Fruit fly (Drosophila melanogaster) whole organism, prepupa: ENCODE data around the gene sd.

ENCODE experiments used
- CG10631 ChIP-seq: fragments of 200-800 bp; sonication (Bioruptor generic); optimal IDR thresholded peaks from 2 replicates; lab custom pipeline; 2016; ENCODE audit warnings: missing biosample characterization, missing genetic modification characterization
- CG11294 ChIP-seq: fragments of 200-800 bp; sonication (Bioruptor generic); IDR thresholded peaks from 2 replicates; pipeline ENCODE4 v1.3.6; 2022; ENCODE audit warnings: missing biosample characterization, missing genetic modification characterization
- CG11762 ChIP-seq: fragments of 200-800 bp; sonication (Bioruptor generic); optimal IDR thresholded peaks from 3 replicates; lab custom pipeline; 2016; ENCODE audit warnings: missing biosample characterization, missing genetic modification characterization; ENCODE audit not compliant: insufficient read depth
- CG15336 ChIP-seq: fragments of 200-800 bp; sonication (Bioruptor generic); IDR thresholded peaks from 2 replicates; pipeline ENCODE4 v1.3.6; 2022; ENCODE audit warnings: missing biosample characterization, missing genetic modification characterization
- CG16779 ChIP-seq: fragments of 200-800 bp; sonication (Bioruptor generic); optimal IDR thresholded peaks from 3 replicates; lab custom pipeline; 2017; ENCODE audit warnings: missing biosample characterization, mild to moderate bottlenecking, missing genetic modification characterization
- CG3032 ChIP-seq: fragments of 200-800 bp; optimal IDR thresholded peaks from 2 replicates; lab custom pipeline; 2019; ENCODE audit warnings: missing biosample characterization, mild to moderate bottlenecking, missing genetic modification characterization, moderate library complexity
- CG31627 ChIP-seq: fragments of 200-800 bp; sonication (Bioruptor generic); optimal IDR thresholded peaks from 3 replicates; lab custom pipeline; 2016; ENCODE audit warnings: missing biosample characterization, missing genetic modification characterization
- CG32006 ChIP-seq: fragments of 200-800 bp; sonication (Bioruptor generic); optimal IDR thresholded peaks from 3 replicates; lab custom pipeline; 2017; ENCODE audit warnings: missing biosample characterization, mild to moderate bottlenecking, missing genetic modification characterization
- CG4318 ChIP-seq: fragments of 200-800 bp; sonication (Bioruptor generic); optimal IDR thresholded peaks from 3 replicates; lab custom pipeline; 2017; ENCODE audit warnings: missing biosample characterization, mild to moderate bottlenecking, missing genetic modification characterization
- CG6276 ChIP-seq: fragments of 200-800 bp; sonication (Bioruptor generic); optimal IDR thresholded peaks from 2 replicates; lab custom pipeline; 2017; ENCODE audit warnings: missing biosample characterization, mild to moderate bottlenecking, missing genetic modification characterization
- CG6792 ChIP-seq: fragments of 200-800 bp; sonication (Bioruptor generic); optimal IDR thresholded peaks from 3 replicates; lab custom pipeline; 2016; ENCODE audit warnings: missing biosample characterization, missing genetic modification characterization
- CG8319 ChIP-seq: fragments of 200-800 bp; sonication (Bioruptor generic); optimal IDR thresholded peaks from 3 replicates; lab custom pipeline; 2016; ENCODE audit warnings: missing biosample characterization, missing genetic modification characterization
- CG8632 ChIP-seq: fragments of 200-800 bp; sonication (Bioruptor generic); optimal IDR thresholded peaks from 3 replicates; lab custom pipeline; 2016; ENCODE audit warnings: missing biosample characterization, missing genetic modification characterization
- Eip75B ChIP-seq: fragments of 200-800 bp; sonication (Bioruptor generic); optimal IDR thresholded peaks from 3 replicates; lab custom pipeline; 2016; ENCODE audit warnings: missing biosample characterization, missing genetic modification characterization
- Eip78C ChIP-seq: fragments of 200-800 bp; sonication (Bioruptor generic); peaks from one replicate; lab custom pipeline; 2016; ENCODE audit warnings: missing biosample characterization, missing genetic modification characterization
- Eip93F ChIP-seq: fragments of 200-800 bp; sonication (Bioruptor generic); optimal IDR thresholded peaks from 2 replicates; lab custom pipeline; 2016; ENCODE audit warnings: missing biosample characterization, mild to moderate bottlenecking, missing genetic modification characterization
- Ets21C ChIP-seq: fragments of 200-800 bp; sonication (Bioruptor generic); optimal IDR thresholded peaks from 3 replicates; lab custom pipeline; 2016; ENCODE audit warnings: missing biosample characterization, missing genetic modification characterization
- Ets96B ChIP-seq: fragments of 200-800 bp; optimal IDR thresholded peaks from 2 replicates; lab custom pipeline; 2019; ENCODE audit warnings: missing biosample characterization, mild to moderate bottlenecking, missing genetic modification characterization, moderate library complexity
- Gug ChIP-seq: fragments of 200-800 bp; sonication (Bioruptor generic); IDR thresholded peaks from 2 replicates; pipeline ENCODE4 v1.3.6; 2022; ENCODE audit warnings: missing biosample characterization, missing genetic modification characterization
- Hr38 ChIP-seq: sonication (Bioruptor generic); optimal IDR thresholded peaks from 2 replicates; lab custom pipeline; 2016; ENCODE audit warnings: missing biosample characterization, missing genetic modification characterization
- Hr39 ChIP-seq: fragments of 200-800 bp; sonication (Bioruptor generic); optimal IDR thresholded peaks from 2 replicates; lab custom pipeline; 2016; ENCODE audit warnings: missing biosample characterization, missing genetic modification characterization
- Hr4 ChIP-seq: fragments of 200-800 bp; sonication (Bioruptor generic); optimal IDR thresholded peaks from 3 replicates; lab custom pipeline; 2016; ENCODE audit warnings: missing biosample characterization, missing genetic modification characterization
- Lpt ChIP-seq: fragments of 200-800 bp; sonication (Bioruptor generic); optimal IDR thresholded peaks from 3 replicates; lab custom pipeline; 2016; ENCODE audit warnings: missing biosample characterization, missing genetic modification characterization
- Met ChIP-seq: fragments of 200-800 bp; sonication (Bioruptor generic); optimal IDR thresholded peaks from 3 replicates; lab custom pipeline; 2016; ENCODE audit warnings: missing biosample characterization, missing genetic modification characterization
- OdsH ChIP-seq: fragments of 200-800 bp; sonication (Bioruptor generic); optimal IDR thresholded peaks from 3 replicates; lab custom pipeline; 2016; ENCODE audit warnings: missing biosample characterization, missing genetic modification characterization
- Sox102F ChIP-seq: fragments of 200-800 bp; sonication (Bioruptor generic); optimal IDR thresholded peaks from 2 replicates; lab custom pipeline; 2016; ENCODE audit warnings: missing biosample characterization, mild to moderate bottlenecking, missing genetic modification characterization
- Sox14 ChIP-seq: fragments of 200-800 bp; sonication (Bioruptor generic); optimal IDR thresholded peaks from 3 replicates; lab custom pipeline; 2016; ENCODE audit warnings: missing biosample characterization, missing genetic modification characterization
- Sox15 ChIP-seq: fragments of 200-800 bp; sonication (Bioruptor generic); optimal IDR thresholded peaks from 3 replicates; lab custom pipeline; 2016; ENCODE audit warnings: missing biosample characterization, missing genetic modification characterization
- acj6 ChIP-seq: fragments of 200-800 bp; sonication (Bioruptor generic); optimal IDR thresholded peaks from 3 replicates; lab custom pipeline; 2016; ENCODE audit warnings: missing biosample characterization, missing genetic modification characterization
- cyc ChIP-seq: fragments of 200-800 bp; sonication (Bioruptor generic); optimal IDR thresholded peaks from 3 replicates; lab custom pipeline; 2016; ENCODE audit warnings: missing biosample characterization, missing genetic modification characterization
- dac ChIP-seq: fragments of 200-800 bp; sonication (Bioruptor generic); optimal IDR thresholded peaks from 2 replicates; lab custom pipeline; 2017; ENCODE audit warnings: missing biosample characterization, mild to moderate bottlenecking, missing genetic modification characterization
- dsx ChIP-seq: fragments of 200-800 bp; optimal IDR thresholded peaks from 3 replicates; lab custom pipeline; 2019; ENCODE audit warnings: missing biosample characterization, mild to moderate bottlenecking, missing genetic modification characterization, moderate library complexity; ENCODE audit not compliant: poor library complexity, severe bottlenecking
- esn ChIP-seq: fragments of 200-800 bp; sonication (Bioruptor generic); optimal IDR thresholded peaks from 2 replicates; lab custom pipeline; 2016; ENCODE audit warnings: missing biosample characterization, mild to moderate bottlenecking, missing genetic modification characterization, moderate library complexity
- fd59A ChIP-seq: fragments of 200-800 bp; sonication (Bioruptor generic); optimal IDR thresholded peaks from 2 replicates; lab custom pipeline; 2017; ENCODE audit warnings: missing biosample characterization, mild to moderate bottlenecking, missing genetic modification characterization, missing genetic modification reagents
- fd85E ChIP-seq: fragments of 200-800 bp; sonication (Bioruptor generic); optimal IDR thresholded peaks from 3 replicates; lab custom pipeline; 2016; ENCODE audit warnings: missing biosample characterization, missing genetic modification characterization
- fkh ChIP-seq: fragments of 200-800 bp; sonication (Bioruptor generic); optimal IDR thresholded peaks from 3 replicates; lab custom pipeline; 2017; ENCODE audit warnings: missing biosample characterization, mild to moderate bottlenecking, missing genetic modification characterization, moderate library complexity
- lz ChIP-seq: fragments of 200-800 bp; sonication (Bioruptor generic); optimal IDR thresholded peaks from 3 replicates; lab custom pipeline; 2016; ENCODE audit warnings: missing biosample characterization, missing genetic modification characterization
- net ChIP-seq: fragments of 200-800 bp; sonication (Bioruptor generic); optimal IDR thresholded peaks from 3 replicates; lab custom pipeline; 2016; ENCODE audit warnings: missing biosample characterization, missing genetic modification characterization
- pdm3 ChIP-seq: fragments of 200-800 bp; sonication (Bioruptor generic); optimal IDR thresholded peaks from 3 replicates; lab custom pipeline; 2016; ENCODE audit warnings: missing biosample characterization, missing genetic modification characterization
- salr ChIP-seq, 2 experiments: fragments of 200-800 bp; sonication (Bioruptor generic); optimal IDR thresholded peaks; 3 replicates each; lab custom pipeline; 2016 to 2018; ENCODE audit warnings: missing biosample characterization in 2 of 2, missing genetic modification characterization in 2 of 2, mild to moderate bottlenecking in 1 of 2
- spab ChIP-seq: fragments of 200-800 bp; sonication (Bioruptor generic); optimal IDR thresholded peaks from 2 replicates; lab custom pipeline; 2017; ENCODE audit warnings: missing biosample characterization, mild to moderate bottlenecking, missing genetic modification characterization, missing genetic modification reagents
- ss ChIP-seq, 2 experiments: fragments of 200-800 bp; sonication (Bioruptor generic); optimal IDR thresholded peaks; 2 replicates in 1 of 2; 3 replicates in 1 of 2; lab custom pipeline; 2017 to 2018; ENCODE audit warnings: mild to moderate bottlenecking in 2 of 2, missing biosample characterization in 2 of 2, missing genetic modification characterization in 2 of 2, moderate library complexity in 1 of 2
- svp ChIP-seq: fragments of 200-800 bp; sonication (Bioruptor generic); peaks from one replicate; lab custom pipeline; 2016; ENCODE audit warnings: missing biosample characterization, missing genetic modification characterization
- topi ChIP-seq: fragments of 200-800 bp; sonication (Bioruptor generic); optimal IDR thresholded peaks from 3 replicates; lab custom pipeline; 2016; ENCODE audit warnings: missing biosample characterization, missing genetic modification characterization
- vri ChIP-seq: fragments of 200-800 bp; sonication (Bioruptor generic); optimal IDR thresholded peaks from 3 replicates; lab custom pipeline; 2016; ENCODE audit warnings: missing biosample characterization, mild to moderate bottlenecking, missing genetic modification characterization

Gene sd

dm6 chrX:15844139-15844538 is 40.0 kb downstream of the sd start, which contains the start of the genes ArgRS and CG8578:
Gene ArgRS, minus strand, starts transcription at chrX:15844145.
Gene CG8578, plus strand, starts transcription at chrX:15844476.
- no peak for TF ChIP-seq CG16779 (tag; lab: Kevin White, UChicago)
- peak; percentile 29; the same call in 1 of the 2 replicates for TF ChIP-seq CG15336 (GFP tag; lab: Robert Waterston, UW)
- TF ChIP-seq Met (GFP tag; lab: Kevin White, UChicago), result peak; percentile 39
- no peak for TF ChIP-seq Ets96B
- peak; percentile 74 for TF ChIP-seq lz (GFP tag; lab: Kevin White, UChicago)
- no peak for TF ChIP-seq Sox102F (GFP tag; lab: Kevin White, UChicago)
- no peak for TF ChIP-seq net (GFP tag; lab: Kevin White, UChicago)
- peak; percentile 43 for TF ChIP-seq esn (GFP tag; lab: Kevin White, UChicago)
- peak; percentile 80 for TF ChIP-seq Eip75B (GFP tag; lab: Kevin White, UChicago)
- TF ChIP-seq topi (GFP tag; lab: Kevin White, UChicago), result peak; percentile 62
- peak; percentile 36 for TF ChIP-seq cyc (GFP tag; lab: Kevin White, UChicago)
- peak; percentile 72 for TF ChIP-seq Hr4 (GFP tag; lab: Kevin White, UChicago)
- TF ChIP-seq fkh (GFP tag; lab: Kevin White, UChicago), result no peak
- no peak for TF ChIP-seq CG8632 (GFP tag; lab: Kevin White, UChicago)
- TF ChIP-seq CG6792 (GFP tag; lab: Kevin White, UChicago), result peak; percentile 20
- peak; percentile 44 for TF ChIP-seq Ets21C (GFP tag; lab: Kevin White, UChicago)
- TF ChIP-seq CG8319 (GFP tag; lab: Kevin White, UChicago), result no peak
- no peak for TF ChIP-seq Hr38 (GFP tag; lab: Kevin White, UChicago)
- TF ChIP-seq Hr39 (GFP tag; lab: Kevin White, UChicago), result peak; percentile 60
- peak; percentile 91 for TF ChIP-seq Eip78C (GFP tag; lab: Kevin White, UChicago)
- TF ChIP-seq svp (GFP tag; lab: Kevin White, UChicago), result no peak
- TF ChIP-seq Eip93F (GFP tag; lab: Kevin White, UChicago), result no peak
- peak; percentile 62 for TF ChIP-seq Sox14 (GFP tag; lab: Kevin White, UChicago)
- TF ChIP-seq salr (GFP tag; optimal IDR thresholded peaks at IDR 0.05; lab: Kevin White, UChicago), result no peak
- TF ChIP-seq vri (GFP tag; lab: Kevin White, UChicago), result no peak
- no peak for TF ChIP-seq Lpt (GFP tag; lab: Kevin White, UChicago)
- no peak for TF ChIP-seq CG6276 (GFP tag; lab: Kevin White, UChicago)
- TF ChIP-seq Gug (GFP tag; lab: Robert Waterston, UW), result peak; percentile 78
- TF ChIP-seq dsx, result no peak
- TF ChIP-seq CG11762 (GFP tag; lab: Kevin White, UChicago), result peak; percentile 29
- peak in 1 of 2 experiments; percentile 67 for TF ChIP-seq ss (GFP tag; optimal IDR thresholded peaks at IDR 0.05; lab: Kevin White, UChicago)
- no peak for TF ChIP-seq fd85E (GFP tag; lab: Kevin White, UChicago)
- TF ChIP-seq fd59A, result no peak
- TF ChIP-seq CG32006, result no peak
- 0 out of 2 replicates have a peak, but pooled peaks have one; percentile 33 for TF ChIP-seq CG11294 (GFP tag; lab: Robert Waterston, UW)
- TF ChIP-seq CG31627 (GFP tag; lab: Kevin White, UChicago), result peak; percentile 49
- TF ChIP-seq acj6 (GFP tag; lab: Kevin White, UChicago), result peak; percentile 28
- TF ChIP-seq CG10631, result peak; percentile 58
- TF ChIP-seq Sox15 (GFP tag; lab: Kevin White, UChicago), result peak; percentile 27
- peak; percentile 69 for TF ChIP-seq CG3032 (tag; lab: Kevin White, UChicago)
- TF ChIP-seq OdsH (GFP tag; lab: Kevin White, UChicago), result peak; percentile 17
- TF ChIP-seq CG4318 (GFP tag; lab: Kevin White, UChicago), result no peak
- TF ChIP-seq pdm3 (GFP tag; lab: Kevin White, UChicago), result no peak
- no peak for TF ChIP-seq dac (GFP tag; lab: Kevin White, UChicago)
- no peak for TF ChIP-seq spab
- TF ChIP-seq, all 60 proteins: peak for 23
